Worm (Caenorhabditis elegans) whole organism, L4 larva: ENCODE measurements around the gene ZK177.3.
A peak's percentile ranks its signal among the peaks of the same experiment; 100 is the strongest.

ENCODE experiments used
- F37D6.2 ChIP-seq: sonication (generic microtip); optimal IDR thresholded peaks from 2 replicates; lab custom pipeline; 2016; ENCODE audit warnings: mild to moderate bottlenecking, missing genetic modification characterization, missing compliant biosample characterization
- F49E8.2 ChIP-seq: sonication (generic microtip); optimal IDR thresholded peaks from 2 replicates; lab custom pipeline; 2016; ENCODE audit warnings: missing compliant biosample characterization, mild to moderate bottlenecking, missing genetic modification characterization, borderline replicate concordance
- T20F7.1 ChIP-seq: fragments of 200-800 bp; sonication (Bioruptor generic); optimal IDR thresholded peaks from 2 replicates; lab custom pipeline; 2018; ENCODE audit warnings: mild to moderate bottlenecking, missing genetic modification characterization, missing compliant biosample characterization
- Y75B8A.6 ChIP-seq: fragments of 200-800 bp; sonication (Bioruptor generic); IDR thresholded peaks from 2 replicates; pipeline ENCODE4 v1.3.6; 2022; ENCODE audit warnings: missing genetic modification reagents, missing genetic modification characterization, missing compliant biosample characterization
- aly-2 ChIP-seq: sonication (generic microtip); optimal IDR thresholded peaks from 2 replicates; lab custom pipeline; 2018; ENCODE audit warnings: missing biosample characterization, missing genetic modification characterization
- ceh-28 ChIP-seq: fragments of 150-350 bp; optimal IDR thresholded peaks from 2 replicates; lab custom pipeline; 2014; ENCODE audit warnings: missing biosample characterization, missing genetic modification reagents, missing genetic modification characterization
- ceh-44 ChIP-seq: fragments of 200-800 bp; sonication (Bioruptor generic); IDR thresholded peaks from 2 replicates; pipeline ENCODE4 v1.3.6; 2022; ENCODE audit warnings: missing genetic modification reagents, missing genetic modification characterization, missing compliant biosample characterization
- ceh-62 ChIP-seq: sonication (generic microtip); optimal IDR thresholded peaks from 2 replicates; lab custom pipeline; 2017; ENCODE audit warnings: missing biosample characterization, missing genetic modification characterization
- ces-1 ChIP-seq: fragments of 150-350 bp; sonication (generic microtip); optimal IDR thresholded peaks from 4 replicates; lab custom pipeline; 2014; ENCODE audit warnings: missing biosample characterization, missing genetic modification reagents, missing genetic modification characterization
- ctbp-1 ChIP-seq: fragments of 200-800 bp; sonication (Bioruptor generic); IDR thresholded peaks from 2 replicates; pipeline ENCODE4 v1.3.6; 2022; ENCODE audit warnings: missing genetic modification reagents, missing genetic modification characterization, missing compliant biosample characterization
- daf-19 ChIP-seq: fragments of 200-800 bp; sonication (Bioruptor generic); conservative IDR thresholded peaks from 2 replicates; pipeline ENCODE4 v1.3.6; 2022; ENCODE audit warnings: missing genetic modification characterization, missing compliant biosample characterization
- dmd-9 ChIP-seq: fragments of 200-800 bp; sonication (Bioruptor generic); IDR thresholded peaks from 2 replicates; pipeline ENCODE4 v1.3.6; 2022; ENCODE audit warnings: missing genetic modification reagents, missing genetic modification characterization, missing compliant biosample characterization
- dpl-1 ChIP-seq: fragments of 150-350 bp; optimal IDR thresholded peaks from 2 replicates; lab custom pipeline; 2014; ENCODE audit warnings: missing biosample characterization, missing genetic modification reagents, missing genetic modification characterization
- fkh-10 ChIP-seq: fragments of 150-350 bp; optimal IDR thresholded peaks from 2 replicates; lab custom pipeline; 2014; ENCODE audit warnings: missing biosample characterization, missing genetic modification reagents, missing genetic modification characterization
- gei-8 ChIP-seq: fragments of 200-800 bp; sonication (Bioruptor generic); optimal IDR thresholded peaks from 2 replicates; lab custom pipeline; 2018; ENCODE audit warnings: mild to moderate bottlenecking, missing genetic modification characterization, missing compliant biosample characterization
- hlh-30 ChIP-seq: sonication (generic microtip); optimal IDR thresholded peaks from 2 replicates; lab custom pipeline; 2017; ENCODE audit warnings: antibody characterized with exemption, mild to moderate bottlenecking, missing genetic modification characterization, missing compliant biosample characterization; ENCODE audit not compliant: insufficient read depth
- hmg-1.1 ChIP-seq: fragments of 200-800 bp; sonication (Bioruptor generic); IDR thresholded peaks from 2 replicates; pipeline ENCODE4 v1.3.6; 2022; ENCODE audit warnings: missing genetic modification reagents, missing genetic modification characterization, missing compliant biosample characterization
- lin-39 ChIP-seq: fragments of 150-350 bp; optimal IDR thresholded peaks from 2 replicates; lab custom pipeline; 2014; ENCODE audit warnings: missing biosample characterization, missing genetic modification reagents, missing genetic modification characterization
- lsy-2 ChIP-seq, 2 experiments: fragments of 150-350 bp in 1 of 2; sonication (generic microtip) in 1 of 2; optimal IDR thresholded peaks; 2 replicates each; lab custom pipeline; 2014 to 2017; ENCODE audit warnings: missing biosample characterization in 2 of 2, missing genetic modification characterization in 2 of 2
- madf-5 ChIP-seq, 2 experiments: fragments of 200-800 bp; sonication (Bioruptor generic); IDR thresholded peaks; 2 replicates each; pipeline ENCODE4 v1.3.6; 2022; ENCODE audit warnings: missing compliant biosample characterization in 2 of 2, missing genetic modification characterization in 2 of 2
- mxl-2 ChIP-seq: fragments of 200-800 bp; sonication (Bioruptor generic); conservative IDR thresholded peaks from 2 replicates; pipeline ENCODE4 v1.3.6; 2022; ENCODE audit warnings: missing genetic modification reagents, missing genetic modification characterization, missing compliant biosample characterization
- nhr-10 ChIP-seq: fragments of 150-350 bp; optimal IDR thresholded peaks from 2 replicates; lab custom pipeline; 2014; ENCODE audit warnings: missing biosample characterization, missing genetic modification characterization
- nhr-25 ChIP-seq: sonication (generic microtip); optimal IDR thresholded peaks from 2 replicates; lab custom pipeline; 2017; ENCODE audit warnings: missing genetic modification characterization, mild to moderate bottlenecking, missing compliant biosample characterization, antibody characterized with exemption, moderate library complexity, borderline replicate concordance; ENCODE audit not compliant: insufficient read depth
- nhr-42 ChIP-seq: fragments of 200-800 bp; sonication (Bioruptor generic); IDR thresholded peaks from 2 replicates; pipeline ENCODE4 v1.3.6; 2022; ENCODE audit warnings: missing genetic modification characterization, missing compliant biosample characterization
- sdz-12 ChIP-seq: fragments of 200-800 bp; sonication (Bioruptor generic); optimal IDR thresholded peaks from 2 replicates; lab custom pipeline; 2018; ENCODE audit warnings: mild to moderate bottlenecking, missing genetic modification characterization, missing compliant biosample characterization
- set-16 ChIP-seq: fragments of 200-800 bp; sonication (Bioruptor generic); IDR thresholded peaks from 2 replicates; pipeline ENCODE4 v1.3.6; 2022; ENCODE audit warnings: missing genetic modification reagents, missing genetic modification characterization, missing compliant biosample characterization
- spr-1 ChIP-seq: sonication (generic microtip); optimal IDR thresholded peaks from 2 replicates; lab custom pipeline; 2016; ENCODE audit warnings: mild to moderate bottlenecking, missing genetic modification characterization, missing compliant biosample characterization
- tag-97 ChIP-seq: fragments of 200-800 bp; sonication (Bioruptor generic); IDR thresholded peaks from 2 replicates; pipeline ENCODE4 v1.3.6; 2022; ENCODE audit warnings: missing genetic modification characterization, missing compliant biosample characterization
- unc-39 ChIP-seq: sonication (generic microtip); optimal IDR thresholded peaks from 2 replicates; lab custom pipeline; 2017; ENCODE audit warnings: missing biosample characterization, missing genetic modification characterization
- unc-62 ChIP-seq, 3 experiments: fragments of 150-350 bp in 1 of 3; sonication (generic microtip); optimal IDR thresholded peaks in 2 of 3; peaks in 1 of 3; 1 replicate in 1 of 3; 2 replicates in 2 of 3; lab custom pipeline; 2014 to 2017; ENCODE audit warnings: missing biosample characterization in 3 of 3, missing genetic modification characterization in 3 of 3, missing genetic modification reagents in 3 of 3, missing genotype in 1 of 3
- vab-7 ChIP-seq: fragments of 200-800 bp; sonication (Bioruptor generic); IDR thresholded peaks from 2 replicates; pipeline ENCODE4 v1.3.6; 2022; ENCODE audit warnings: missing genetic modification reagents, missing genetic modification characterization, missing compliant biosample characterization
- zip-2 ChIP-seq: fragments of 150-350 bp; optimal IDR thresholded peaks from 2 replicates; lab custom pipeline; 2014; ENCODE audit warnings: missing biosample characterization, missing genetic modification characterization
- ztf-11 ChIP-seq: fragments of 150-350 bp; optimal IDR thresholded peaks from 2 replicates; lab custom pipeline; 2014; ENCODE audit warnings: missing biosample characterization, missing genetic modification characterization

Gene ZK177.3

ce11 chrII:5521411-5521810 is 5.8 kb downstream of the ZK177.3 start, which contains the start of gene ZK177.12:
ZK177.12 (plus strand) TSS chrII:5521711.
- TF ChIP-seq nhr-25 (no peak), zip-2 (tag; lab: Kevin White, UChicago) (no peak), unc-62 (GFP tag; optimal IDR thresholded peaks at IDR 0.05 in 1 of 2; lab: Kevin White, UChicago) (no peak), unc-62 (tag; optimal IDR thresholded peaks at IDR 0.05; lab: Kevin White, UChicago) (no peak), ceh-44 (GFP tag; lab: Robert Waterston, UW) (no peak), gei-8 (no peak), sdz-12 (GFP tag; lab: Kevin White, UChicago) (no peak), madf-5 (GFP tag; IDR thresholded peaks at IDR 0.05; lab: Robert Waterston, UW) (no peak), F37D6.2 (tag; lab: Kevin White, UChicago) (no peak), hmg-1.1 (GFP tag; lab: Robert Waterston, UW) (no peak), ceh-62 (tag; lab: Kevin White, UChicago) (no peak)

- no peak for TF ChIP-seq daf-19 (GFP tag; lab: Robert Waterston, UW)
- no peak for TF ChIP-seq aly-2 (tag; lab: Kevin White, UChicago)
- TF ChIP-seq madf-5 (GFP tag; IDR thresholded peaks at IDR 0.05; lab: Robert Waterston, UW): no peak
- TF ChIP-seq ces-1 (GFP tag; lab: Kevin White, UChicago): no peak
- no peak for TF ChIP-seq tag-97 (GFP tag; lab: Robert Waterston, UW)
- TF ChIP-seq dmd-9 (GFP tag; lab: Robert Waterston, UW): no peak
- no peak for TF ChIP-seq fkh-10 (GFP tag; lab: Kevin White, UChicago)
- TF ChIP-seq lin-39 (tag; lab: Kevin White, UChicago): no peak
- no peak for TF ChIP-seq nhr-10 (tag; lab: Kevin White, UChicago)
- TF ChIP-seq ctbp-1 (GFP tag; lab: Robert Waterston, UW): no peak
- no peak for TF ChIP-seq T20F7.1
- TF ChIP-seq F49E8.2: no peak
- TF ChIP-seq ceh-28 (tag; lab: Kevin White, UChicago): no peak
- TF ChIP-seq, all 104 proteins: peak for 0
Observed at ce11 chrII:5522637-5523036, 7.0 kb downstream of the ZK177.3 start, which contains the start of gene ZK177.11. ZK177.11 (plus strand) TSS chrII:5522937.

ce11 chrII:5525297-5525696 is 9.7 kb downstream of the ZK177.3 start, which contains the start of gene tbx-35:
tbx-35 (minus strand) TSS chrII:5525397.
- TF ChIP-seq Y75B8A.6 (GFP tag; lab: Robert Waterston, UW): no peak
- TF ChIP-seq dpl-1: no peak

ce11 chrII:5527841-5528240 is 12.2 kb downstream of the ZK177.3 start, which contains the start of gene ZK177.1:
ZK177.1 (plus strand) TSS chrII:5528141.
- TF ChIP-seq hlh-30 (tag; lab: Kevin White, UChicago): no peak
- no peak for TF ChIP-seq mxl-2 (GFP tag; lab: Robert Waterston, UW)
- TF ChIP-seq vab-7 (GFP tag; lab: Robert Waterston, UW): no peak
- TF ChIP-seq lsy-2 (tag; optimal IDR thresholded peaks at IDR 0.05; lab: Kevin White, UChicago): no peak
- no peak for TF ChIP-seq ztf-11 (tag; lab: Kevin White, UChicago)
- no peak for TF ChIP-seq spr-1 (tag; lab: Kevin White, UChicago)

- TF ChIP-seq gei-8 (no peak), lin-39 (tag; lab: Kevin White, UChicago) (no peak), unc-39 (no peak), unc-62 (GFP tag; optimal IDR thresholded peaks at IDR 0.05 in 1 of 2; lab: Kevin White, UChicago) (peak in 1 of 2 experiments; percentile 91), unc-62 (tag; optimal IDR thresholded peaks at IDR 0.05; lab: Kevin White, UChicago) (no peak), set-16 (no peak), nhr-10 (tag; lab: Kevin White, UChicago) (no peak), nhr-42 (GFP tag; lab: Robert Waterston, UW) (no peak)
Observed at ce11 chrII:5531855-5532328, 16.2 kb downstream of the ZK177.3 start, which contains the start of gene C17C3.9. C17C3.9 (minus strand) TSS chrII:5532278.
